Worm (Caenorhabditis elegans) whole organism, L4 larva: ENCODE measurements around the gene gpc-1.

Experiments used
- aly-2 ChIP-seq: sonication (generic microtip); optimal IDR thresholded peaks from 2 replicates; lab custom pipeline; 2018; ENCODE audit warnings: missing biosample characterization, missing genetic modification characterization
- lin-39 ChIP-seq: fragments of 150-350 bp; optimal IDR thresholded peaks from 2 replicates; lab custom pipeline; 2014; ENCODE audit warnings: missing biosample characterization, missing genetic modification reagents, missing genetic modification characterization
- mes-2 ChIP-seq: sonication (generic microtip); optimal IDR thresholded peaks from 2 replicates; lab custom pipeline; 2016; ENCODE audit warnings: missing genotype, mild to moderate bottlenecking, missing genetic modification characterization, missing compliant biosample characterization; ENCODE audit not compliant: poor library complexity, severe bottlenecking
- nhr-11 ChIP-seq: fragments of 150-350 bp; optimal IDR thresholded peaks from 2 replicates; lab custom pipeline; 2014; ENCODE audit warnings: missing biosample characterization, missing genetic modification characterization
- nhr-76 ChIP-seq: fragments of 150-350 bp; optimal IDR thresholded peaks from 2 replicates; lab custom pipeline; 2014; ENCODE audit warnings: missing biosample characterization, missing genetic modification characterization
- skn-1 ChIP-seq: fragments of 150-350 bp; optimal IDR thresholded peaks from 2 replicates; lab custom pipeline; 2014; ENCODE audit warnings: missing biosample characterization, missing genetic modification characterization
- zip-2 ChIP-seq: fragments of 150-350 bp; optimal IDR thresholded peaks from 2 replicates; lab custom pipeline; 2014; ENCODE audit warnings: missing biosample characterization, missing genetic modification characterization

- no peak for TF ChIP-seq nhr-76 (tag; lab: Kevin White, UChicago)
- no peak for TF ChIP-seq lin-39
- TF ChIP-seq skn-1: no peak
- TF ChIP-seq zip-2 (tag; lab: Kevin White, UChicago): no peak
- TF ChIP-seq aly-2 (tag; lab: Kevin White, UChicago): no peak
- no peak for TF ChIP-seq nhr-11 (tag; lab: Kevin White, UChicago)
- no peak for TF ChIP-seq mes-2 (tag; lab: Kevin White, UChicago)
Measured at ce11 chrX:12915693-12916092, 30.9 kb upstream of the gpc-1 start.
